Worm (Caenorhabditis elegans) whole organism, early embryonic: ENCODE measurements around the gene Y50D4B.2.

ENCODE experiments used
- B0310.2 ChIP-seq: sonication (generic microtip); optimal IDR thresholded peaks from 2 replicates; lab custom pipeline; 2016; ENCODE audit warnings: mild to moderate bottlenecking, missing genetic modification characterization, missing compliant biosample characterization
- F13C5.2 ChIP-seq: sonication (generic microtip); optimal IDR thresholded peaks from 2 replicates; lab custom pipeline; 2017; ENCODE audit warnings: mild to moderate bottlenecking, missing genetic modification characterization, inconsistent platforms, missing compliant biosample characterization
- ama-1 ChIP-seq: fragments of 150-350 bp; optimal IDR thresholded peaks from 2 replicates; lab custom pipeline; 2014
- ceh-13 ChIP-seq: fragments of 200-800 bp; sonication (Bioruptor generic); optimal IDR thresholded peaks from 2 replicates; lab custom pipeline; 2018; ENCODE audit warnings: mild to moderate bottlenecking, missing genetic modification characterization, missing compliant biosample characterization
- ceh-36 ChIP-seq: sonication (generic microtip); optimal IDR thresholded peaks from 2 replicates; lab custom pipeline; 2016; ENCODE audit warnings: missing genetic modification characterization, inconsistent platforms, missing compliant biosample characterization
- flt-1 ChIP-seq: fragments of 200-800 bp; sonication (Bioruptor generic); IDR thresholded peaks from 2 replicates; pipeline ENCODE4 v1.3.6; 2022; ENCODE audit warnings: missing genetic modification characterization, missing compliant biosample characterization
- hmbx-1 ChIP-seq: sonication (generic microtip); optimal IDR thresholded peaks from 2 replicates; lab custom pipeline; 2016; ENCODE audit warnings: mild to moderate bottlenecking, missing genetic modification characterization, missing compliant biosample characterization
- hmg-4 ChIP-seq: fragments of 200-800 bp; sonication (Bioruptor generic); optimal IDR thresholded peaks from 2 replicates; lab custom pipeline; 2018; ENCODE audit warnings: mild to moderate bottlenecking, missing genetic modification characterization, missing compliant biosample characterization
- hnd-1 ChIP-seq: sonication (generic microtip); optimal IDR thresholded peaks from 2 replicates; lab custom pipeline; 2016; ENCODE audit warnings: missing genetic modification characterization, missing compliant biosample characterization
- pes-1 ChIP-seq: fragments of 200-800 bp; sonication (Bioruptor generic); IDR thresholded peaks from 2 replicates; pipeline ENCODE4 v1.3.6; 2022; ENCODE audit warnings: missing genetic modification reagents, missing genetic modification characterization, missing compliant biosample characterization
- sea-1 ChIP-seq: fragments of 200-800 bp; sonication (Bioruptor generic); conservative IDR thresholded peaks from 2 replicates; pipeline ENCODE4 v1.3.6; 2022; ENCODE audit warnings: missing genetic modification characterization, missing compliant biosample characterization
- tbx-11 ChIP-seq: fragments of 200-800 bp; sonication (Bioruptor generic); IDR thresholded peaks from 2 replicates; pipeline ENCODE4 v1.3.6; 2022; ENCODE audit warnings: missing genetic modification characterization, missing compliant biosample characterization
- tbx-37 ChIP-seq: fragments of 200-800 bp; sonication (Bioruptor generic); conservative IDR thresholded peaks from 2 replicates; pipeline ENCODE4 v1.3.6; 2022; ENCODE audit warnings: missing genetic modification reagents, missing genetic modification characterization, missing compliant biosample characterization
- tra-4 ChIP-seq: sonication (generic microtip); optimal IDR thresholded peaks from 2 replicates; lab custom pipeline; 2017; ENCODE audit warnings: missing genetic modification characterization, missing compliant biosample characterization

- TF ChIP-seq ama-1, result no peak
- no peak for TF ChIP-seq hmbx-1 (tag; lab: Kevin White, UChicago)
- TF ChIP-seq tra-4, result no peak
- TF ChIP-seq sea-1 (GFP tag; lab: Robert Waterston, UW), result no peak
- TF ChIP-seq ceh-36, result peak; percentile 77
- no peak for TF ChIP-seq B0310.2
- no peak for TF ChIP-seq hmg-4 (GFP tag; lab: Kevin White, UChicago)
- no peak for TF ChIP-seq tbx-11 (GFP tag; lab: Robert Waterston, UW)
- no peak for TF ChIP-seq pes-1
- no peak for TF ChIP-seq flt-1 (GFP tag; lab: Robert Waterston, UW)
- no peak for TF ChIP-seq tbx-37 (GFP tag; lab: Robert Waterston, UW)
- no peak for TF ChIP-seq hnd-1 (tag; lab: Kevin White, UChicago)
- TF ChIP-seq ceh-13 (GFP tag; lab: Kevin White, UChicago), result no peak
- TF ChIP-seq F13C5.2 (tag; lab: Kevin White, UChicago), result no peak
Observed at ce11 chrV:1052559-1053064, 47.8 kb upstream of the Y50D4B.2 start, which contains the start of gene K10C9.4.
